Fruit fly (Drosophila melanogaster) whole organism, embryonic: ENCODE measurements around the gene RpS15Aa.

Source experiments
- Abd-B ChIP-seq: fragments of 200-800 bp; sonication (Bioruptor generic); optimal IDR thresholded peaks from 2 replicates; lab custom pipeline; 2018; ENCODE audit warnings: missing biosample characterization, mild to moderate bottlenecking, missing genetic modification characterization, moderate library complexity
- B-H1 ChIP-seq: fragments of 200-800 bp; sonication (Bioruptor generic); IDR thresholded peaks from 3 replicates; pipeline ENCODE4 v1.3.6; 2022; ENCODE audit warnings: missing biosample characterization, missing genetic modification characterization
- C15 ChIP-seq: fragments of 200-800 bp; sonication (Bioruptor generic); IDR thresholded peaks from 3 replicates; pipeline ENCODE4 v1.3.6; 2022; ENCODE audit warnings: missing biosample characterization, missing genetic modification characterization
- CG10654 ChIP-seq: fragments of 200-800 bp; sonication (Bioruptor generic); optimal IDR thresholded peaks from 2 replicates; lab custom pipeline; 2016; ENCODE audit warnings: missing biosample characterization, missing genetic modification characterization
- CG11504 ChIP-seq: fragments of 200-800 bp; sonication (Bioruptor generic); optimal IDR thresholded peaks from 3 replicates; lab custom pipeline; 2019; ENCODE audit warnings: missing biosample characterization, mild to moderate bottlenecking, missing genetic modification characterization, moderate library complexity
- CG12155 ChIP-seq: fragments of 200-800 bp; sonication (Bioruptor generic); optimal IDR thresholded peaks from 3 replicates; lab custom pipeline; 2016; ENCODE audit warnings: missing biosample characterization, missing genetic modification characterization
- CG12942 ChIP-seq: fragments of 200-800 bp; sonication (Bioruptor generic); optimal IDR thresholded peaks from 3 replicates; lab custom pipeline; 2016; ENCODE audit warnings: missing biosample characterization, missing genetic modification characterization
- CG15479 ChIP-seq: fragments of 200-800 bp; sonication (Bioruptor generic); optimal IDR thresholded peaks from 3 replicates; lab custom pipeline; 2019; ENCODE audit warnings: missing biosample characterization, mild to moderate bottlenecking, missing genetic modification characterization, moderate library complexity
- CG1647 ChIP-seq: fragments of 200-800 bp; sonication (Bioruptor generic); optimal IDR thresholded peaks from 3 replicates; lab custom pipeline; 2016; ENCODE audit warnings: missing biosample characterization, missing genetic modification characterization
- CG16779 ChIP-seq: fragments of 200-800 bp; sonication (Bioruptor generic); IDR thresholded peaks from 2 replicates; pipeline ENCODE4 v1.3.6; 2022; ENCODE audit warnings: missing biosample characterization, missing genetic modification characterization
- CG17328 ChIP-seq: fragments of 200-800 bp; sonication (Bioruptor generic); IDR thresholded peaks from 2 replicates; pipeline ENCODE4 v1.3.6; 2022; ENCODE audit warnings: missing biosample characterization, missing genetic modification characterization
- CG17568 ChIP-seq: fragments of 200-800 bp; sonication (Bioruptor generic); optimal IDR thresholded peaks from 2 replicates; lab custom pipeline; 2018; ENCODE audit warnings: missing biosample characterization, mild to moderate bottlenecking, missing genetic modification characterization, moderate library complexity
- CG17829 ChIP-seq: fragments of 200-800 bp; optimal IDR thresholded peaks from 2 replicates; lab custom pipeline; 2019; ENCODE audit warnings: missing biosample characterization, mild to moderate bottlenecking, missing genetic modification characterization, moderate library complexity
- CG34376 ChIP-seq: fragments of 200-800 bp; sonication (Bioruptor generic); optimal IDR thresholded peaks from 2 replicates; lab custom pipeline; 2018; ENCODE audit warnings: missing biosample characterization, mild to moderate bottlenecking, missing genetic modification characterization
- CG42726 ChIP-seq: fragments of 200-800 bp; sonication (Bioruptor generic); IDR thresholded peaks from 2 replicates; pipeline ENCODE4 v1.3.6; 2022; ENCODE audit warnings: missing biosample characterization, missing genetic modification characterization; ENCODE audit not compliant: partially characterized antibody
- CG4360 ChIP-seq: fragments of 200-800 bp; sonication (Bioruptor generic); IDR thresholded peaks from 2 replicates; pipeline ENCODE4 v1.3.6; 2022; ENCODE audit warnings: missing biosample characterization, missing genetic modification characterization
- CG4820 ChIP-seq: fragments of 200-800 bp; sonication (Bioruptor generic); optimal IDR thresholded peaks from 3 replicates; lab custom pipeline; 2016; ENCODE audit warnings: missing biosample characterization, missing genetic modification characterization
- CG7271 ChIP-seq: fragments of 200-800 bp; sonication (Bioruptor generic); optimal IDR thresholded peaks from 2 replicates; lab custom pipeline; 2018; ENCODE audit warnings: missing biosample characterization, mild to moderate bottlenecking, missing genetic modification characterization, moderate library complexity
- CG7556 ChIP-seq: fragments of 200-800 bp; sonication (Bioruptor generic); optimal IDR thresholded peaks from 2 replicates; lab custom pipeline; 2017; ENCODE audit warnings: missing biosample characterization, mild to moderate bottlenecking, missing genetic modification characterization
- CG7786 ChIP-seq: fragments of 200-800 bp; sonication (Bioruptor generic); optimal IDR thresholded peaks from 2 replicates; lab custom pipeline; 2016; ENCODE audit warnings: missing biosample characterization, missing genetic modification characterization
- CG9609 ChIP-seq: fragments of 200-800 bp; sonication (Bioruptor generic); optimal IDR thresholded peaks from 3 replicates; lab custom pipeline; 2016; ENCODE audit warnings: missing biosample characterization, missing genetic modification characterization
- CG9932 ChIP-seq: fragments of 200-800 bp; sonication (Bioruptor generic); IDR thresholded peaks from 2 replicates; pipeline ENCODE4 v1.3.6; 2022; ENCODE audit warnings: missing biosample characterization, missing genetic modification characterization
- CTCF ChIP-seq: fragments of 200-800 bp; sonication (Bioruptor generic); optimal IDR thresholded peaks from 2 replicates; lab custom pipeline; 2017; ENCODE audit warnings: missing biosample characterization, mild to moderate bottlenecking, missing genetic modification characterization, moderate library complexity
- CoRest ChIP-seq: fragments of 200-800 bp; sonication (Bioruptor generic); optimal IDR thresholded peaks from 3 replicates; lab custom pipeline; 2018; ENCODE audit warnings: missing biosample characterization, mild to moderate bottlenecking, missing genetic modification characterization, moderate library complexity
- Dip2 ChIP-seq: fragments of 200-800 bp; sonication (Bioruptor generic); IDR thresholded peaks from 2 replicates; pipeline ENCODE4 v1.3.6; 2022; ENCODE audit warnings: missing biosample characterization, missing genetic modification characterization
- Drgx ChIP-seq: fragments of 200-800 bp; sonication (Bioruptor generic); IDR thresholded peaks from 2 replicates; pipeline ENCODE4 v1.3.6; 2022; ENCODE audit warnings: missing biosample characterization, missing genetic modification characterization
- HLH3B ChIP-seq: fragments of 200-800 bp; sonication (Bioruptor generic); IDR thresholded peaks from 2 replicates; pipeline ENCODE4 v1.3.6; 2022; ENCODE audit warnings: missing biosample characterization, missing genetic modification characterization
- Hsf ChIP-seq: fragments of 200-800 bp; sonication (Bioruptor generic); optimal IDR thresholded peaks from 3 replicates; lab custom pipeline; 2016; ENCODE audit warnings: missing biosample characterization, missing genetic modification characterization
- Lpt ChIP-seq: fragments of >200 bp; optimal IDR thresholded peaks from 2 replicates; lab custom pipeline; 2018; ENCODE audit warnings: missing biosample characterization, missing genetic modification characterization
- Neu2 ChIP-seq: fragments of 200-800 bp; sonication (Bioruptor generic); optimal IDR thresholded peaks from 3 replicates; lab custom pipeline; 2016; ENCODE audit warnings: missing biosample characterization, missing genetic modification characterization, borderline replicate concordance
- Spps ChIP-seq: fragments of 200-800 bp; sonication (Bioruptor generic); optimal IDR thresholded peaks from 2 replicates; lab custom pipeline; 2018; ENCODE audit warnings: missing biosample characterization, mild to moderate bottlenecking, missing genetic modification characterization
- ase ChIP-seq: fragments of 200-800 bp; sonication (Bioruptor generic); IDR thresholded peaks from 3 replicates; pipeline ENCODE4 v1.3.6; 2022; ENCODE audit warnings: missing biosample characterization, missing genetic modification characterization
- eyg ChIP-seq: fragments of 200-800 bp; sonication (Bioruptor generic); optimal IDR thresholded peaks from 3 replicates; lab custom pipeline; 2016; ENCODE audit warnings: missing biosample characterization, missing genetic modification characterization
- gem ChIP-seq: fragments of 200-800 bp; sonication (Bioruptor generic); optimal IDR thresholded peaks from 2 replicates; lab custom pipeline; 2019; ENCODE audit warnings: missing biosample characterization, mild to moderate bottlenecking, missing genetic modification characterization, moderate library complexity
- grau ChIP-seq: fragments of 200-800 bp; optimal IDR thresholded peaks from 3 replicates; lab custom pipeline; 2019; ENCODE audit warnings: missing biosample characterization, mild to moderate bottlenecking, missing genetic modification characterization, moderate library complexity
- grn ChIP-seq: fragments of 200-800 bp; sonication (Bioruptor generic); optimal IDR thresholded peaks from 3 replicates; lab custom pipeline; 2017; ENCODE audit warnings: missing biosample characterization, missing genetic modification characterization
- insv ChIP-seq, 2 experiments: fragments of 200-800 bp; sonication (Bioruptor generic); optimal IDR thresholded peaks; 3 replicates each; lab custom pipeline; 2016 to 2018; ENCODE audit warnings: missing biosample characterization in 2 of 2, missing genetic modification characterization in 2 of 2
- lmd ChIP-seq: fragments of 200-800 bp; sonication (Bioruptor generic); IDR thresholded peaks from 2 replicates; pipeline ENCODE4 v1.3.6; 2022; ENCODE audit warnings: missing biosample characterization, missing genetic modification characterization
- mirr ChIP-seq: fragments of 200-800 bp; sonication (Bioruptor generic); optimal IDR thresholded peaks from 3 replicates; lab custom pipeline; 2018; ENCODE audit warnings: missing biosample characterization, mild to moderate bottlenecking, missing genetic modification characterization
- mld ChIP-seq: fragments of 200-800 bp; sonication (Bioruptor generic); IDR thresholded peaks from 3 replicates; pipeline ENCODE4 v1.3.6; 2022; ENCODE audit warnings: missing biosample characterization, missing genetic modification characterization; ENCODE audit not compliant: partially characterized antibody
- nmo ChIP-seq: fragments of 200-800 bp; sonication (Bioruptor generic); optimal IDR thresholded peaks from 2 replicates; lab custom pipeline; 2018; ENCODE audit warnings: missing biosample characterization, mild to moderate bottlenecking, missing genetic modification characterization, moderate library complexity
- pho ChIP-seq: fragments of 200-800 bp; sonication (Bioruptor generic); optimal IDR thresholded peaks from 2 replicates; lab custom pipeline; 2016; ENCODE audit warnings: missing biosample characterization, missing genetic modification characterization
- prd ChIP-seq, 3 experiments: fragments of >200 bp in 2 of 3; fragments of 200-800 bp in 1 of 3; sonication (Bioruptor generic) in 1 of 3; optimal IDR thresholded peaks in 2 of 3; IDR thresholded peaks in 1 of 3; 2 replicates in 2 of 3; 3 replicates in 1 of 3; pipeline versions ENCODE4 v1.3.6 to Lab custom; 2017 to 2022; ENCODE audit warnings: missing biosample characterization in 1 of 3, missing genetic modification characterization in 1 of 3
- sc ChIP-seq, 3 experiments: fragments of >200 bp in 2 of 3; fragments of 200-800 bp in 1 of 3; sonication (Bioruptor generic) in 1 of 3; optimal IDR thresholded peaks; 2 replicates in 2 of 3; 3 replicates in 1 of 3; lab custom pipeline; 2017; ENCODE audit warnings: mild to moderate bottlenecking in 1 of 3, missing biosample characterization in 1 of 3, missing genetic modification characterization in 1 of 3, missing genetic modification reagents in 1 of 3
- sim ChIP-seq: fragments of 200-800 bp; sonication (Bioruptor generic); IDR thresholded peaks from 2 replicates; pipeline ENCODE4 v1.3.6; 2022; ENCODE audit warnings: missing biosample characterization, missing genetic modification characterization
- tgo ChIP-seq: fragments of 200-800 bp; sonication (Bioruptor generic); IDR thresholded peaks from 3 replicates; pipeline ENCODE4 v1.3.6; 2022; ENCODE audit warnings: missing biosample characterization, missing genetic modification characterization
- tio ChIP-seq: fragments of 200-800 bp; sonication (Bioruptor generic); optimal IDR thresholded peaks from 2 replicates; lab custom pipeline; 2017; ENCODE audit warnings: missing biosample characterization, missing genetic modification characterization, inconsistent platforms
- vvl ChIP-seq: fragments of 200-800 bp; sonication (Bioruptor generic); IDR thresholded peaks from 2 replicates; pipeline ENCODE4 v1.3.6; 2022; ENCODE audit warnings: missing biosample characterization, missing genetic modification characterization
- yki ChIP-seq: fragments of >200 bp; optimal IDR thresholded peaks from 3 replicates; lab custom pipeline; 2018
- zen ChIP-seq: fragments of 200-800 bp; sonication (Bioruptor generic); optimal IDR thresholded peaks from 3 replicates; lab custom pipeline; 2018; ENCODE audit warnings: missing biosample characterization, mild to moderate bottlenecking, missing genetic modification characterization, moderate library complexity
- zfh2 ChIP-seq: fragments of 200-800 bp; sonication (Bioruptor generic); optimal IDR thresholded peaks from 2 replicates; lab custom pipeline; 2016; ENCODE audit warnings: missing biosample characterization, missing genetic modification characterization

The RpS15Aa gene

DNA sequence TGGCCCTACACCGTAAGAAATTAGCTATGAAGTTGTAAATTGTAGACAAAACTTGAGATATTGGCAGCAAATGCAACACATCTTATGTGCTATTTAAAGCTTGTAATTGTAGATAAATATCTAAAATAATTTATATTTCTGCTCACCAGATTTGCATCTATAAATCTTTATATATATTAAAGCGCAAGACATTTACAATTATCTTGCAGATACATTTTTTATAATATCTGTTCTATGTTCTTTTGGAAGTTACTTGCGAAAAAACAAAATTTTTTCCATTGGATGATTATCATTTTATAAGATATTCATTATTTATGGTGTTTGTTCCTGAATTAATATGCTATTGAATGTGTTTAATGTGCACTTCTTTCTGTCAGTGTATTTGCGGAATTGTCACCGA is 23.2 kb downstream of the RpS15Aa start (continued):
- TF ChIP-seq Hsf (GFP tag; lab: Kevin White, UChicago) = no peak
- TF ChIP-seq eyg (GFP tag; lab: Kevin White, UChicago) = no peak
- TF ChIP-seq gem (tag; lab: Kevin White, UChicago) = peak; percentile 20
- no peak for TF ChIP-seq Abd-B (GFP tag; lab: Kevin White, UChicago)
- TF ChIP-seq CG9609 = no peak
- no peak for TF ChIP-seq mld (GFP tag; lab: Robert Waterston, UW)
- TF ChIP-seq CG42726 (GFP tag; lab: Robert Waterston, UW) = no peak
- TF ChIP-seq CG12942 = no peak
- TF ChIP-seq Drgx (GFP tag; lab: Robert Waterston, UW) = peak; percentile 15; the same call in 1 of the 2 replicates
- TF ChIP-seq CG10654 (GFP tag; lab: Kevin White, UChicago) = no peak
- TF ChIP-seq yki (lab: Kevin White, UChicago) = no peak
- no peak for TF ChIP-seq Spps (tag; lab: Kevin White, UChicago)
- TF ChIP-seq CG9932 = no peak
- TF ChIP-seq Lpt (GFP tag; lab: Kevin White, UChicago) = no peak
- peak; percentile 16 for TF ChIP-seq CG11504 (tag; lab: Kevin White, UChicago)
- TF ChIP-seq CG34376 (GFP tag; lab: Kevin White, UChicago) = no peak
- TF ChIP-seq C15 (GFP tag; lab: Robert Waterston, UW) = no peak
- TF ChIP-seq CG7271 (tag; lab: Kevin White, UChicago) = no peak
- TF ChIP-seq CG15479 (GFP tag; lab: Kevin White, UChicago) = no peak
- TF ChIP-seq CG16779 (GFP tag; lab: Robert Waterston, UW) = no peak
- no peak for TF ChIP-seq tio (GFP tag; lab: Kevin White, UChicago)
- no peak for TF ChIP-seq Neu2 (GFP tag; lab: Kevin White, UChicago)
- TF ChIP-seq zen (tag; lab: Kevin White, UChicago) = no peak
- no peak for TF ChIP-seq CG4820
- TF ChIP-seq, all 482 proteins: peak for 6

DNA sequence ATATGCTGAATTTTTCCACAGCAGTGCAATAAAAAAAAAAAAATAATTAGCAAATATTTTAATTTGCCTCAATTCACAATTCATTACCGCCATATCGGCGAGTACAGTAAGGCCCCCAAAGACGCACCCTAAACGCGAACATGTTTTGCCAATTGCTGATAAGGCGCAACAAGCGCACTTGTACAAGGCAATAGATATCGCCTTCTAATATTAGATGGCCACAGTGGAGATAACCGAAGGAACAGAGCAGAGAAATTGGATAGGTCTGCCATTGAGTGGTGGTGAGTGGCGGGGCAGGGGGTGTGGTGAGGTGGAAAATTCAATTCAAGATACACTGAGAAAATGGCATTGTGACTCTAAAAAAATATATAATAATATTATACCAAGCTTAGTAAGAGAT is 24.4 kb downstream of the RpS15Aa start:
- no peak for TF ChIP-seq sc (optimal IDR thresholded peaks at IDR 0.05; lab: Kevin White, UChicago)
- no peak for TF ChIP-seq sc (GFP tag; optimal IDR thresholded peaks at IDR 0.05; lab: Kevin White, UChicago)
- TF ChIP-seq B-H1 (GFP tag; lab: Robert Waterston, UW) = no peak
- TF ChIP-seq ase (GFP tag; lab: Robert Waterston, UW) = no peak
- no peak for TF ChIP-seq vvl (GFP tag; lab: Robert Waterston, UW)
- TF ChIP-seq sim (GFP tag; lab: Robert Waterston, UW) = no peak
- TF ChIP-seq tio (GFP tag; lab: Kevin White, UChicago) = no peak
- no peak for TF ChIP-seq CG17328 (GFP tag; lab: Robert Waterston, UW)
- TF ChIP-seq tgo (GFP tag; lab: Robert Waterston, UW) = no peak
- no peak for TF ChIP-seq nmo (GFP tag; lab: Kevin White, UChicago)
- TF ChIP-seq lmd (GFP tag; lab: Robert Waterston, UW) = no peak
- no peak for TF ChIP-seq CG12155
- TF ChIP-seq CTCF (GFP tag; lab: Kevin White, UChicago) = no peak
- no peak for TF ChIP-seq CG17829 (tag; lab: Kevin White, UChicago)
- TF ChIP-seq mirr (GFP tag; lab: Kevin White, UChicago) = peak; percentile 90
- TF ChIP-seq CG17568 (GFP tag; lab: Kevin White, UChicago) = no peak
- TF ChIP-seq pho = no peak
- TF ChIP-seq insv (GFP tag; optimal IDR thresholded peaks at IDR 0.05; lab: Kevin White, UChicago) = no peak
- no peak for TF ChIP-seq prd (optimal IDR thresholded peaks at IDR 0.05; lab: Kevin White, UChicago)
- TF ChIP-seq prd (GFP tag; IDR thresholded peaks at IDR 0.05; lab: Robert Waterston, UW) = no peak
- TF ChIP-seq CG1647 (GFP tag; lab: Kevin White, UChicago) = no peak
- TF ChIP-seq CoRest = no peak
- TF ChIP-seq CG7786 (GFP tag; lab: Kevin White, UChicago) = no peak
- TF ChIP-seq CG4360 (GFP tag; lab: Robert Waterston, UW) = no peak
- TF ChIP-seq zen (tag; lab: Kevin White, UChicago) = no peak
- peak; percentile 52 for TF ChIP-seq grau (tag; lab: Kevin White, UChicago)
- TF ChIP-seq grn (GFP tag; lab: Kevin White, UChicago) = peak; percentile 24
- no peak for TF ChIP-seq CG4820
- TF ChIP-seq zfh2 (GFP tag; lab: Kevin White, UChicago) = no peak
- no peak for TF ChIP-seq CG7556
- no peak for TF ChIP-seq HLH3B
- no peak for TF ChIP-seq Dip2
